Worm (Caenorhabditis elegans) whole organism, late embryonic: ENCODE measurements around the gene W04H10.5.

Experiments
- hlh-30 ChIP-seq: sonication (generic microtip); optimal IDR thresholded peaks from 2 replicates; lab custom pipeline; 2017; ENCODE audit warnings: antibody characterized with exemption, missing genetic modification characterization, missing compliant biosample characterization; ENCODE audit not compliant: insufficient read depth
- hlh-6 ChIP-seq: sonication (generic microtip); optimal IDR thresholded peaks from 2 replicates; lab custom pipeline; 2016; ENCODE audit warnings: missing genotype, missing genetic modification characterization, missing compliant biosample characterization

ce11 chrII:568776-569175 is 37.4 kb upstream of the W04H10.5 start, which contains the start of gene W08F4.5:
- no peak for TF ChIP-seq hlh-30 (tag; lab: Kevin White, UChicago)
- TF ChIP-seq hlh-6 (tag; lab: Kevin White, UChicago) = no peak
